Fruit fly (Drosophila melanogaster): ENCODE data around the gene CG13887.

The CG13887 gene

DNA sequence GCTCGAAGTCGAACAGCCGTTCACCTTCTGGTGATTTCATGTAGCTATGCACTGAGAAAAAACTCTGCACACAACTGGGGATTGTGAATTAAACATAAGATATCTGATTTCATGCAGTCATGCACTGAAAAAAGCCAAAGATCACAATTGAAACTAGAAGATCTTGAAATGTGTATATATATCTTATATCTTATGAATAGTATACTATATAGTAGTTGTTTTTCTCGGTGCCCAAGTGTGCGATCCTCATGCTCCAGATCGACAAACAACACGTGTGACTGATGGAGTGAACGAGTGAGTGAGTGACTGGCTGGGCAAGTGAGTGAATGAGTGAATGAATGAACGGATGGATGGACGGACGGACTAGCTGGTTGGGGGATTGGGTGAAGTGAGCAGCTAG is 15.7 kb upstream of the CG13887 start (continued):
- peak; percentile 73 for TF ChIP-seq CG15269 (tag; optimal IDR thresholded peaks at IDR 0.05)
- peak; percentile 62 for TF ChIP-seq run (tag; optimal IDR thresholded peaks at IDR 0.05)
- peak; percentile 35; the same call in 1 of the 3 replicates for TF ChIP-seq CG14050 (GFP tag; IDR thresholded peaks at IDR 0.05)
- TF ChIP-seq Sry-β (GFP tag; optimal IDR thresholded peaks at IDR 0.05) = peak; percentile 20
- TF ChIP-seq Med (GFP tag) = peak; percentile 86
- peak; percentile 70 for TF ChIP-seq CG13296 (GFP tag; optimal IDR thresholded peaks at IDR 0.05)
- no peak for TF ChIP-seq CG7928 (GFP tag; optimal IDR thresholded peaks at IDR 0.05)
- peak; percentile 69 for TF ChIP-seq chm (GFP tag; IDR thresholded peaks at IDR 0.05)
- TF ChIP-seq BtbVII (GFP tag; optimal IDR thresholded peaks at IDR 0.05) = peak; percentile 68
- TF ChIP-seq D19A (tag; optimal IDR thresholded peaks at IDR 0.05) = peak; percentile 82
- peak; percentile 79 for TF ChIP-seq ATbp (GFP tag; optimal IDR thresholded peaks at IDR 0.05)
- TF ChIP-seq tap (tag; optimal IDR thresholded peaks at IDR 0.05) = peak; percentile 82
- no peak for TF ChIP-seq CG31388 (GFP tag; optimal IDR thresholded peaks at IDR 0.05)
- TF ChIP-seq chif (GFP tag; optimal IDR thresholded peaks at IDR 0.05) = peak; percentile 8 to 42
- peak; percentile 65 for TF ChIP-seq nom (GFP tag; optimal IDR thresholded peaks at IDR 0.05)
- TF ChIP-seq CG8765 (GFP tag; IDR thresholded peaks at IDR 0.05) = peak; percentile 15; the same call in 1 of the 2 replicates
- TF ChIP-seq CG2875 (GFP tag; optimal IDR thresholded peaks at IDR 0.05) = peak; percentile 76
- TF ChIP-seq CG1647 (GFP tag; optimal IDR thresholded peaks at IDR 0.05) = peak; percentile 20
- TF ChIP-seq CG12744 (GFP tag; optimal IDR thresholded peaks at IDR 0.05) = no peak
- TF ChIP-seq Sin3A (optimal IDR thresholded peaks at IDR 0.05) = no peak
- peak; percentile 75 for TF ChIP-seq CG14710 (tag; optimal IDR thresholded peaks at IDR 0.05)
- no peak for TF ChIP-seq Tbp (GFP tag; optimal IDR thresholded peaks at IDR 0.05)
- peak; percentile 54 for TF ChIP-seq CG10147 (GFP tag; optimal IDR thresholded peaks at IDR 0.05)
- TF ChIP-seq luna (GFP tag; optimal IDR thresholded peaks at IDR 0.05) = no peak
- peak; percentile 86 for TF ChIP-seq ci (GFP tag; IDR thresholded peaks at IDR 0.05)
- no peak for TF ChIP-seq gro (GFP tag; optimal IDR thresholded peaks at IDR 0.05)
- TF ChIP-seq twi (tag; optimal IDR thresholded peaks at IDR 0.05) = peak; percentile 82
- peak; percentile 74 for TF ChIP-seq Nf-YA (GFP tag; IDR thresholded peaks at IDR 0.05)
- TF ChIP-seq hth (optimal IDR thresholded peaks at IDR 0.05) = no peak
- peak; percentile 33 for TF ChIP-seq schlank (tag; optimal IDR thresholded peaks at IDR 0.05)
- TF ChIP-seq Hmr (GFP tag; optimal IDR thresholded peaks at IDR 0.05) = peak; percentile 54
- TF ChIP-seq PHDP (tag; optimal IDR thresholded peaks at IDR 0.05) = peak; percentile 74
- TF ChIP-seq Mes4 (GFP tag; optimal IDR thresholded peaks at IDR 0.05) = no peak
- no peak for TF ChIP-seq prd (optimal IDR thresholded peaks at IDR 0.05)
- TF ChIP-seq prd (GFP tag; IDR thresholded peaks at IDR 0.05) = peak; percentile 86
- peak; percentile 77 for TF ChIP-seq Rfx (GFP tag; IDR thresholded peaks at IDR 0.05)
- TF ChIP-seq z (GFP tag; IDR thresholded peaks at IDR 0.05) = peak; percentile 84
- peak; percentile 66 for TF ChIP-seq CG10654 (GFP tag; optimal IDR thresholded peaks at IDR 0.05)
- peak; percentile 33 for TF ChIP-seq CG9817 (tag; optimal IDR thresholded peaks at IDR 0.05)
- TF ChIP-seq CG10267 (tag; optimal IDR thresholded peaks at IDR 0.05) = peak; percentile 59
- no peak for TF ChIP-seq Hr39 (optimal IDR thresholded peaks at IDR 0.05)
- peak; percentile 82 for TF ChIP-seq CG4820 (GFP tag; optimal IDR thresholded peaks at IDR 0.05)
- TF ChIP-seq nmo (GFP tag; optimal IDR thresholded peaks at IDR 0.05) = peak; percentile 59
- peak; percentile 36 for TF ChIP-seq Fer2 (tag; optimal IDR thresholded peaks at IDR 0.05)
- TF ChIP-seq Xbp1 (GFP tag; optimal IDR thresholded peaks at IDR 0.05) = peak; percentile 73
- peak; percentile 69 for TF ChIP-seq CG18764 (GFP tag; optimal IDR thresholded peaks at IDR 0.05)
- TF ChIP-seq CG18262 (tag; optimal IDR thresholded peaks at IDR 0.05) = peak; percentile 86
- TF ChIP-seq CG2678 (tag; optimal IDR thresholded peaks at IDR 0.05) = peak; percentile 83
- peak; percentile 61 for TF ChIP-seq bcd (GFP tag; optimal IDR thresholded peaks at IDR 0.05)
- TF ChIP-seq Opbp (GFP tag; IDR thresholded peaks at IDR 0.05; ENCODE audit: partially characterized antibody) = no peak
- no peak for TF ChIP-seq NFAT (GFP tag; IDR thresholded peaks at IDR 0.05)
- TF ChIP-seq Hr78 (GFP tag; optimal IDR thresholded peaks at IDR 0.05) = peak in 1 of 2 experiments; percentile 60
